Comparison of ENCODE assay signal across 1 fruit fly cellular context in the genomic region with DNA sequence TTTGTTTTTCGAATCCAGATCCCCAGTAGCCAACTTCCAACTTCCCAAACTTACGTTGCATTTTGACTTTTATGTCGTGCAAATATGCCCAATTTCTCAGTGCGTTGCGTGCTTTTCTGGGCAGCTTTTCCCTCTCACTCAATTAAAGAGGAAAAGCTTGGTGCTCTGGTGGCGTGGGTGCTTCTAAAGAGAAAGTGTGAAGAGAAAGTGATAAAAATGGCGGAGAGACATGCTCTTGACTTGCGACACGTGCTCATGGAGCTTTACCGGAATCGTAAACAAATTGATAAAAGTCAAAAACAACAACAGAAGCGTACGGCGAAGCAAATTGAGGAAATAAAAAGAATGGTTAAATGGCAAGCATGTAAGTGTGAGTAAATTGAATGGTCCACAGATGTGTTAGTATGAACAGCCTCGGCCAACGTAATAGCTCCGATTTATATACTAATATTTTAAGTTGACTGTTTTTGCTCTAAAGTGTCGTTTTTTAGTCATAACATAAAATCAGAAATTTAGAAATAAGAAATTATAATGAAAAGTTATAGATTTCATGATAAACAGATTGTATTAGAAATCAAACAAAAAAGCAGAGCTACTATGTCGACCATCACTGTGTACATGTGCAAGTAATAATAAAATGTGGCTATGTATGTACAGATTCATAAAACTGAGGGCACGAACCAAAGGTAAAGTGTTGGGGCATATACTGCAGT.
TF ChIP-seq lines count a peak whose summit lies in the region.

No protein-coding gene starts in this region.

TF ChIP-seq in whole organism, embryonic, 481 proteins besides CTCF, POLR2A, EP300 and RAD21 (continued from another document and continues in another):
- no peak for TF ChIP-seq CG4730 (GFP tag; IDR thresholded peaks at IDR 0.05; lab: Robert Waterston, UW)
- TF ChIP-seq Blimp-1 (GFP tag; optimal IDR thresholded peaks at IDR 0.05; lab: Kevin White, UChicago): peak; percentile 37
- no peak for TF ChIP-seq nerfin-2 (GFP tag; IDR thresholded peaks at IDR 0.05; lab: Robert Waterston, UW; ENCODE audit: partially characterized antibody)
- no peak for TF ChIP-seq btn (GFP tag; optimal IDR thresholded peaks at IDR 0.05; lab: Kevin White, UChicago)
- 0 out of 2 replicates have a peak, but pooled peaks have one; percentile 9 for TF ChIP-seq CG6689 (GFP tag; IDR thresholded peaks at IDR 0.05; lab: Robert Waterston, UW)
- peak; percentile 21 for TF ChIP-seq CG8388 (GFP tag; optimal IDR thresholded peaks at IDR 0.05; lab: Kevin White, UChicago)
- peak; percentile 54 for TF ChIP-seq CG3281 (GFP tag; optimal IDR thresholded peaks at IDR 0.05; lab: Kevin White, UChicago)
- TF ChIP-seq CG18599 (GFP tag; optimal IDR thresholded peaks at IDR 0.05; lab: Kevin White, UChicago): peak; percentile 44
- peak; percentile 23 for TF ChIP-seq CG12659 (GFP tag; optimal IDR thresholded peaks at IDR 0.05; lab: Kevin White, UChicago)
- TF ChIP-seq sug (tag; optimal IDR thresholded peaks at IDR 0.05; lab: Kevin White, UChicago): peak; percentile 7
- no peak for TF ChIP-seq D (optimal IDR thresholded peaks at IDR 0.05; lab: Kevin White, UChicago)
- TF ChIP-seq D (GFP tag; optimal IDR thresholded peaks at IDR 0.05; lab: Kevin White, UChicago): peak; percentile 33
- TF ChIP-seq TFAM (GFP tag; optimal IDR thresholded peaks at IDR 0.05; lab: Kevin White, UChicago): no peak
- no peak for TF ChIP-seq Fer3 (tag; optimal IDR thresholded peaks at IDR 0.05; lab: Kevin White, UChicago)
- peak; percentile 29; the same call in 1 of the 2 replicates for TF ChIP-seq CG14441 (GFP tag; IDR thresholded peaks at IDR 0.05; lab: Robert Waterston, UW)
- peak; percentile 60; the same call in 1 of the 3 replicates for TF ChIP-seq CG34422 (GFP tag; IDR thresholded peaks at IDR 0.05; lab: Robert Waterston, UW)
- TF ChIP-seq CG10147 (GFP tag; optimal IDR thresholded peaks at IDR 0.05; lab: Kevin White, UChicago): peak; percentile 15
- TF ChIP-seq disco-r (GFP tag; optimal IDR thresholded peaks at IDR 0.05; lab: Kevin White, UChicago): no peak
- TF ChIP-seq Hr78 (GFP tag; optimal IDR thresholded peaks at IDR 0.05; lab: Kevin White, UChicago): peak in 1 of 2 experiments; percentile 25
- no peak for TF ChIP-seq CG7987 (GFP tag; optimal IDR thresholded peaks at IDR 0.05; lab: Kevin White, UChicago)
- TF ChIP-seq fd64A (GFP tag; optimal IDR thresholded peaks at IDR 0.05; lab: Kevin White, UChicago): no peak
- TF ChIP-seq CG15696 (tag; optimal IDR thresholded peaks at IDR 0.05; lab: Kevin White, UChicago): no peak
- TF ChIP-seq Hr51 (GFP tag; optimal IDR thresholded peaks at IDR 0.05; lab: Kevin White, UChicago): peak in 1 of 2 experiments; percentile 27
- TF ChIP-seq ab (GFP tag; optimal IDR thresholded peaks at IDR 0.05; lab: Kevin White, UChicago): no peak
- TF ChIP-seq Fer1 (GFP tag; optimal IDR thresholded peaks at IDR 0.05; lab: Kevin White, UChicago): peak; percentile 28
- TF ChIP-seq Oli (tag; optimal IDR thresholded peaks at IDR 0.05; lab: Kevin White, UChicago): peak; percentile 35
- TF ChIP-seq CG7839 (tag; optimal IDR thresholded peaks at IDR 0.05; lab: Kevin White, UChicago): peak; percentile 46
- TF ChIP-seq Xrp1 (GFP tag; IDR thresholded peaks at IDR 0.05; lab: Robert Waterston, UW): 0 out of 2 replicates have a peak, but pooled peaks have one; percentile 11
- peak; percentile 37 for TF ChIP-seq Hmr (GFP tag; optimal IDR thresholded peaks at IDR 0.05; lab: Kevin White, UChicago)
- peak; percentile 96 for TF ChIP-seq CG3163 (GFP tag; optimal IDR thresholded peaks at IDR 0.05; lab: Kevin White, UChicago)
- no peak for TF ChIP-seq CG6683 (GFP tag; optimal IDR thresholded peaks at IDR 0.05; lab: Kevin White, UChicago)
- TF ChIP-seq bcd (GFP tag; optimal IDR thresholded peaks at IDR 0.05; lab: Kevin White, UChicago): peak; percentile 34
- TF ChIP-seq CG16779 (GFP tag; IDR thresholded peaks at IDR 0.05; lab: Robert Waterston, UW): no peak
- TF ChIP-seq aop (GFP tag; IDR thresholded peaks at IDR 0.05; lab: Robert Waterston, UW): no peak
- no peak for TF ChIP-seq CG11398 (GFP tag; optimal IDR thresholded peaks at IDR 0.05; lab: Kevin White, UChicago)
- TF ChIP-seq jigr1 (GFP tag; IDR thresholded peaks at IDR 0.05; lab: Robert Waterston, UW): no peak
- peak; percentile 73 for TF ChIP-seq dmrt99B (tag; optimal IDR thresholded peaks at IDR 0.05; lab: Kevin White, UChicago)
- TF ChIP-seq kah (GFP tag; optimal IDR thresholded peaks at IDR 0.05; lab: Kevin White, UChicago): peak; percentile 3
- TF ChIP-seq eyg (GFP tag; optimal IDR thresholded peaks at IDR 0.05; lab: Kevin White, UChicago): no peak
- peak; percentile 14 for TF ChIP-seq az2 (GFP tag; optimal IDR thresholded peaks at IDR 0.05; lab: Kevin White, UChicago)
- no peak for TF ChIP-seq lbe (GFP tag; optimal IDR thresholded peaks at IDR 0.05; lab: Kevin White, UChicago)
- no peak for TF ChIP-seq CG16813 (GFP tag; IDR thresholded peaks at IDR 0.05; lab: Robert Waterston, UW; ENCODE audit: partially characterized antibody)
- peak; percentile 32 for TF ChIP-seq Max (GFP tag; optimal IDR thresholded peaks at IDR 0.05; lab: Kevin White, UChicago)
- TF ChIP-seq CG6175 (GFP tag; IDR thresholded peaks at IDR 0.05; lab: Robert Waterston, UW): no peak
- TF ChIP-seq Asciz (GFP tag; optimal IDR thresholded peaks at IDR 0.05; lab: Kevin White, UChicago): peak; percentile 37
- peak; percentile 25 for TF ChIP-seq CG2712 (tag; optimal IDR thresholded peaks at IDR 0.05; lab: Kevin White, UChicago)
- no peak for TF ChIP-seq lola (GFP tag; optimal IDR thresholded peaks at IDR 0.05; lab: Kevin White, UChicago)
- TF ChIP-seq CG5245 (GFP tag; optimal IDR thresholded peaks at IDR 0.05; lab: Kevin White, UChicago): peak; percentile 26
- peak; percentile 21; the same call in 1 of the 2 replicates for TF ChIP-seq CG13287 (GFP tag; IDR thresholded peaks at IDR 0.05; lab: Robert Waterston, UW; ENCODE audit: partially characterized antibody)
- peak; percentile 8 for TF ChIP-seq CG6254 (GFP tag; optimal IDR thresholded peaks at IDR 0.05; lab: Kevin White, UChicago)
- no peak for TF ChIP-seq CG5180 (GFP tag; optimal IDR thresholded peaks at IDR 0.05; lab: Kevin White, UChicago)
- no peak for TF ChIP-seq prd (optimal IDR thresholded peaks at IDR 0.05; lab: Kevin White, UChicago)
- 0 out of 3 replicates have a peak, but pooled peaks have one; percentile 26 for TF ChIP-seq prd (GFP tag; IDR thresholded peaks at IDR 0.05; lab: Robert Waterston, UW)
- TF ChIP-seq pzg (GFP tag; optimal IDR thresholded peaks at IDR 0.05; lab: Kevin White, UChicago): no peak
- no peak for TF ChIP-seq nom (GFP tag; optimal IDR thresholded peaks at IDR 0.05; lab: Kevin White, UChicago)
- no peak for TF ChIP-seq slou (GFP tag; optimal IDR thresholded peaks at IDR 0.05; lab: Kevin White, UChicago)
- peak; percentile 30 for TF ChIP-seq grau (tag; optimal IDR thresholded peaks at IDR 0.05; lab: Kevin White, UChicago)
- peak; percentile 41 for TF ChIP-seq cg (GFP tag; optimal IDR thresholded peaks at IDR 0.05; lab: Kevin White, UChicago)
- TF ChIP-seq ERR (GFP tag; optimal IDR thresholded peaks at IDR 0.05; lab: Kevin White, UChicago): no peak
- TF ChIP-seq CG9932 (GFP tag; IDR thresholded peaks at IDR 0.05; lab: Robert Waterston, UW): peak; percentile 37; the same call in 1 of the 2 replicates
- TF ChIP-seq CG2889 (GFP tag; IDR thresholded peaks at IDR 0.05; lab: Robert Waterston, UW): no peak
- peak; percentile 77 for TF ChIP-seq CG18764 (GFP tag; optimal IDR thresholded peaks at IDR 0.05; lab: Kevin White, UChicago)
- TF ChIP-seq CG3407 (GFP tag; optimal IDR thresholded peaks at IDR 0.05; lab: Kevin White, UChicago): no peak
- TF ChIP-seq Trl (optimal IDR thresholded peaks at IDR 0.05; lab: Kevin White, UChicago): peak; percentile 75 to 85
- TF ChIP-seq Trl (GFP tag; optimal IDR thresholded peaks at IDR 0.05; lab: Kevin White, UChicago): no peak
- no peak for TF ChIP-seq sens-2 (GFP tag; IDR thresholded peaks at IDR 0.05; lab: Robert Waterston, UW)
- peak; percentile 5 for TF ChIP-seq odd (GFP tag; optimal IDR thresholded peaks at IDR 0.05; lab: Kevin White, UChicago)
- no peak for TF ChIP-seq Hr3 (GFP tag; optimal IDR thresholded peaks at IDR 0.05; lab: Kevin White, UChicago)
- TF ChIP-seq CG15269 (tag; optimal IDR thresholded peaks at IDR 0.05; lab: Kevin White, UChicago): peak; percentile 28
- peak; percentile 30 for TF ChIP-seq Ets65A (GFP tag; lab: Kevin White, UChicago)
- no peak for TF ChIP-seq ac (GFP tag; optimal IDR thresholded peaks at IDR 0.05; lab: Kevin White, UChicago)
- TF ChIP-seq hkb (optimal IDR thresholded peaks at IDR 0.05; lab: Kevin White, UChicago): no peak
- TF ChIP-seq hkb (GFP tag; IDR thresholded peaks at IDR 0.05; lab: Robert Waterston, UW): peak; percentile 44
- peak; percentile 53; the same call in 2 of the 3 replicates for TF ChIP-seq sr (GFP tag; IDR thresholded peaks at IDR 0.05; lab: Robert Waterston, UW)
- TF ChIP-seq CG9817 (tag; optimal IDR thresholded peaks at IDR 0.05; lab: Kevin White, UChicago): no peak
- peak in 1 of 2 experiments; percentile 0 for TF ChIP-seq Pdp1 (GFP tag; optimal IDR thresholded peaks at IDR 0.05; lab: Kevin White, UChicago)
- 0 out of 2 replicates have a peak, but pooled peaks have one; percentile 53 for TF ChIP-seq Awh (GFP tag; IDR thresholded peaks at IDR 0.05; lab: Robert Waterston, UW)
- peak; percentile 8 for TF ChIP-seq Meics (GFP tag; optimal IDR thresholded peaks at IDR 0.05; lab: Kevin White, UChicago)
- TF ChIP-seq CG8359 (GFP tag; optimal IDR thresholded peaks at IDR 0.05; lab: Kevin White, UChicago; ENCODE audit: borderline replicate concordance): peak; percentile 13
- no peak for TF ChIP-seq bigmax (GFP tag; optimal IDR thresholded peaks at IDR 0.05; lab: Kevin White, UChicago)
- TF ChIP-seq CG2678 (tag; optimal IDR thresholded peaks at IDR 0.05; lab: Kevin White, UChicago): peak; percentile 43
- TF ChIP-seq pan (optimal IDR thresholded peaks at IDR 0.05; lab: Kevin White, UChicago): no peak
- peak in 1 of 2 experiments; percentile 12 for TF ChIP-seq pan (GFP tag; optimal IDR thresholded peaks at IDR 0.05 in 1 of 2, IDR thresholded peaks at IDR 0.05 in 1 of 2)
- peak; percentile 29 for TF ChIP-seq CG4424 (GFP tag; optimal IDR thresholded peaks at IDR 0.05; lab: Kevin White, UChicago)
- TF ChIP-seq Dad (GFP tag; optimal IDR thresholded peaks at IDR 0.05; lab: Kevin White, UChicago): no peak
- no peak for TF ChIP-seq hth (optimal IDR thresholded peaks at IDR 0.05; lab: Kevin White, UChicago)
- peak; percentile 54; the same call in 2 of the 3 replicates for TF ChIP-seq CG17361 (GFP tag; IDR thresholded peaks at IDR 0.05; lab: Robert Waterston, UW)
- TF ChIP-seq HLHmδ (GFP tag; optimal IDR thresholded peaks at IDR 0.05; lab: Kevin White, UChicago): no peak
- peak; percentile 48 for TF ChIP-seq CG7556 (GFP tag; optimal IDR thresholded peaks at IDR 0.05; lab: Kevin White, UChicago)
- TF ChIP-seq dan (GFP tag; IDR thresholded peaks at IDR 0.05; lab: Robert Waterston, UW): no peak
- TF ChIP-seq ranshi (GFP tag; IDR thresholded peaks at IDR 0.05; lab: Robert Waterston, UW): 0 out of 2 replicates have a peak, but pooled peaks have one; percentile 12
- TF ChIP-seq CG17328 (GFP tag; IDR thresholded peaks at IDR 0.05; lab: Robert Waterston, UW): peak; percentile 55
- no peak for TF ChIP-seq Doc3 (GFP tag; IDR thresholded peaks at IDR 0.05; lab: Robert Waterston, UW; ENCODE audit: partially characterized antibody)
- peak; percentile 63 for TF ChIP-seq gem (tag; optimal IDR thresholded peaks at IDR 0.05; lab: Kevin White, UChicago)
- no peak for TF ChIP-seq CG8290 (GFP tag; optimal IDR thresholded peaks at IDR 0.05; lab: Kevin White, UChicago)
- TF ChIP-seq CG8290 (tag; optimal IDR thresholded peaks at IDR 0.05; lab: Kevin White, UChicago): no peak
- peak; percentile 3 for TF ChIP-seq D19B (GFP tag; optimal IDR thresholded peaks at IDR 0.05; lab: Kevin White, UChicago)
- TF ChIP-seq usp (GFP tag; optimal IDR thresholded peaks at IDR 0.05; lab: Kevin White, UChicago): no peak
- TF ChIP-seq lab (GFP tag; optimal IDR thresholded peaks at IDR 0.05; lab: Kevin White, UChicago): peak; percentile 35
- TF ChIP-seq CG12391 (tag; optimal IDR thresholded peaks at IDR 0.05; lab: Kevin White, UChicago): peak; percentile 5
- peak; percentile 36 for TF ChIP-seq phol (tag; optimal IDR thresholded peaks at IDR 0.05; lab: Kevin White, UChicago)
- TF ChIP-seq CG14710 (tag; optimal IDR thresholded peaks at IDR 0.05; lab: Kevin White, UChicago): no peak
- no peak for TF ChIP-seq ttk (GFP tag; IDR thresholded peaks at IDR 0.05; lab: Robert Waterston, UW)
- no peak for TF ChIP-seq sens (GFP tag; lab: Kevin White, UChicago)
- TF ChIP-seq CG17359 (tag; optimal IDR thresholded peaks at IDR 0.05; lab: Kevin White, UChicago): peak; percentile 48
- peak; percentile 43; the same call in 1 of the 2 replicates for TF ChIP-seq sisA (GFP tag; IDR thresholded peaks at IDR 0.05; lab: Robert Waterston, UW)
- no peak for TF ChIP-seq Tbp (GFP tag; optimal IDR thresholded peaks at IDR 0.05; lab: Kevin White, UChicago)
- no peak for TF ChIP-seq CG10565 (GFP tag; optimal IDR thresholded peaks at IDR 0.05; lab: Kevin White, UChicago)
- TF ChIP-seq CG31441 (GFP tag; IDR thresholded peaks at IDR 0.05; lab: Robert Waterston, UW): peak; percentile 58; the same call in 1 of the 2 replicates
- peak; percentile 60 for TF ChIP-seq tap (tag; optimal IDR thresholded peaks at IDR 0.05; lab: Kevin White, UChicago)
- TF ChIP-seq pros (GFP tag; optimal IDR thresholded peaks at IDR 0.05; lab: Kevin White, UChicago): no peak
- no peak for TF ChIP-seq CG17912 (GFP tag; optimal IDR thresholded peaks at IDR 0.05; lab: Kevin White, UChicago)
- no peak for TF ChIP-seq CG12299 (tag; optimal IDR thresholded peaks at IDR 0.05; lab: Kevin White, UChicago)
- peak; percentile 3 for TF ChIP-seq Jarid2 (GFP tag; optimal IDR thresholded peaks at IDR 0.05; lab: Kevin White, UChicago)
- TF ChIP-seq al (GFP tag; IDR thresholded peaks at IDR 0.05; lab: Robert Waterston, UW): 0 out of 2 replicates have a peak, but pooled peaks have one; percentile 24
- no peak for TF ChIP-seq ham (GFP tag; IDR thresholded peaks at IDR 0.05; lab: Robert Waterston, UW)
- TF ChIP-seq MESR4 (GFP tag; optimal IDR thresholded peaks at IDR 0.05; lab: Kevin White, UChicago): no peak
- TF ChIP-seq CG15601 (tag; optimal IDR thresholded peaks at IDR 0.05; lab: Kevin White, UChicago): peak; percentile 15
- TF ChIP-seq Vsx1 (GFP tag; optimal IDR thresholded peaks at IDR 0.05; lab: Kevin White, UChicago): no peak
- TF ChIP-seq CG30431 (GFP tag; optimal IDR thresholded peaks at IDR 0.05; lab: Kevin White, UChicago): no peak
- no peak for TF ChIP-seq cad (GFP tag; optimal IDR thresholded peaks at IDR 0.05; lab: Kevin White, UChicago)
- peak; percentile 33 for TF ChIP-seq D19A (tag; optimal IDR thresholded peaks at IDR 0.05; lab: Kevin White, UChicago)
- peak; percentile 16 for TF ChIP-seq CG12104 (GFP tag; optimal IDR thresholded peaks at IDR 0.05; lab: Kevin White, UChicago)
